Worm (Caenorhabditis elegans): ENCODE data around the gene Y25C1A.7.

The Y25C1A.7 gene

ce11 chrII:3100546-3100945 lies 29.7 kb upstream of the Y25C1A.7 start, which contains the start of gene srg-24:
srg-24 (minus strand) TSS chrII:3100646.
- TF ChIP-seq ham-2 (GFP tag; optimal IDR thresholded peaks at IDR 0.05) (no peak), ceh-43 (GFP tag; optimal IDR thresholded peaks at IDR 0.05) (no peak), nhr-2 (tag; optimal IDR thresholded peaks at IDR 0.05) (no peak), drap-1 (GFP tag; optimal IDR thresholded peaks at IDR 0.05) (no peak), nhr-237 (tag; optimal IDR thresholded peaks at IDR 0.05) (no peak), ceh-39 (tag; optimal IDR thresholded peaks at IDR 0.05) (no peak), lin-13 (tag; optimal IDR thresholded peaks at IDR 0.05) (no peak)

- no peak for TF ChIP-seq ces-1 (GFP tag; optimal IDR thresholded peaks at IDR 0.05)
- TF ChIP-seq nhr-76 (tag; optimal IDR thresholded peaks at IDR 0.05): no peak
- no peak for TF ChIP-seq drap-1 (GFP tag; optimal IDR thresholded peaks at IDR 0.05)
- no peak for TF ChIP-seq sem-2 (GFP tag; optimal IDR thresholded peaks at IDR 0.05)
- TF ChIP-seq nhr-237 (tag; optimal IDR thresholded peaks at IDR 0.05): no peak
- no peak for TF ChIP-seq blmp-1 (tag; optimal IDR thresholded peaks at IDR 0.05)
- TF ChIP-seq elt-1 (tag; optimal IDR thresholded peaks at IDR 0.05; ENCODE audit: borderline replicate concordance, insufficient read depth): no peak
- TF ChIP-seq tbx-8 (GFP tag; optimal IDR thresholded peaks at IDR 0.05): no peak
- no peak for TF ChIP-seq elt-3 (tag; optimal IDR thresholded peaks at IDR 0.05)
- no peak for TF ChIP-seq mls-2 (tag; optimal IDR thresholded peaks at IDR 0.05)
- no peak for TF ChIP-seq unc-39 (tag; optimal IDR thresholded peaks at IDR 0.05)
- TF ChIP-seq flh-1 (GFP tag; optimal IDR thresholded peaks at IDR 0.05): no peak
- TF ChIP-seq sptf-1 (tag; optimal IDR thresholded peaks at IDR 0.05): no peak
- no peak for TF ChIP-seq unc-62 (GFP tag; optimal IDR thresholded peaks at IDR 0.05)
- TF ChIP-seq ztf-11 (tag; optimal IDR thresholded peaks at IDR 0.05): no peak
- no peak for TF ChIP-seq M03D4.4 (tag; optimal IDR thresholded peaks at IDR 0.05)
- TF ChIP-seq bed-3 (GFP tag; optimal IDR thresholded peaks at IDR 0.05): no peak
- TF ChIP-seq lsy-2 (tag; optimal IDR thresholded peaks at IDR 0.05): no peak
- TF ChIP-seq unc-120 (tag; optimal IDR thresholded peaks at IDR 0.05; ENCODE audit: poor library complexity, severe bottlenecking): no peak
- no peak for TF ChIP-seq nhr-2 (tag; optimal IDR thresholded peaks at IDR 0.05)
Measured at ce11 chrII:3096857-3097256, 26.0 kb upstream of the Y25C1A.7 start, which contains the start of gene Y25C1A.14. Y25C1A.14 (minus strand) TSS chrII:3096957.

ce11 chrII:3096060-3096459 lies 25.2 kb upstream of the Y25C1A.7 start, which contains the start of gene srg-23:
srg-23 (minus strand) TSS chrII:3096160.
- no peak for TF ChIP-seq cnd-1 (tag; optimal IDR thresholded peaks at IDR 0.05)
- no peak for TF ChIP-seq ztf-11 (tag; optimal IDR thresholded peaks at IDR 0.05)
- no peak for TF ChIP-seq bed-3 (GFP tag; optimal IDR thresholded peaks at IDR 0.05)
- no peak for TF ChIP-seq snpc-4 (tag; optimal IDR thresholded peaks at IDR 0.05)
- no peak for TF ChIP-seq nhr-28 (tag; optimal IDR thresholded peaks at IDR 0.05)
- TF ChIP-seq nhr-12 (tag; optimal IDR thresholded peaks at IDR 0.05): no peak
- TF ChIP-seq unc-120 (tag; optimal IDR thresholded peaks at IDR 0.05; ENCODE audit: poor library complexity, severe bottlenecking): no peak
- TF ChIP-seq lin-32 (GFP tag; optimal IDR thresholded peaks at IDR 0.05): no peak
- TF ChIP-seq hlh-1 (tag; optimal IDR thresholded peaks at IDR 0.05): no peak
- TF ChIP-seq nhr-76 (tag; optimal IDR thresholded peaks at IDR 0.05): no peak
- no peak for TF ChIP-seq sem-2 (GFP tag; optimal IDR thresholded peaks at IDR 0.05)
- TF ChIP-seq nhr-237 (tag; optimal IDR thresholded peaks at IDR 0.05): no peak
- no peak for TF ChIP-seq ceh-39 (tag; optimal IDR thresholded peaks at IDR 0.05)
- no peak for TF ChIP-seq tbx-8 (GFP tag; optimal IDR thresholded peaks at IDR 0.05)
- no peak for TF ChIP-seq zip-8 (tag; optimal IDR thresholded peaks at IDR 0.05)
- no peak for TF ChIP-seq M03D4.4 (tag; optimal IDR thresholded peaks at IDR 0.05)
- no peak for TF ChIP-seq lsy-2 (tag; optimal IDR thresholded peaks at IDR 0.05)
- no peak for TF ChIP-seq elt-3 (tag; optimal IDR thresholded peaks at IDR 0.05)

ce11 chrII:3093352-3093751 lies 22.5 kb upstream of the Y25C1A.7 start, which contains the start of gene srg-22:
srg-22 (minus strand) TSS chrII:3093452.
- TF ChIP-seq elt-3 (tag; optimal IDR thresholded peaks at IDR 0.05) (no peak), zip-8 (tag; optimal IDR thresholded peaks at IDR 0.05) (no peak), unc-39 (tag; optimal IDR thresholded peaks at IDR 0.05) (no peak), bed-3 (GFP tag; optimal IDR thresholded peaks at IDR 0.05) (no peak), snpc-4 (tag; optimal IDR thresholded peaks at IDR 0.05) (no peak), sem-2 (GFP tag; optimal IDR thresholded peaks at IDR 0.05) (no peak), ceh-43 (GFP tag; optimal IDR thresholded peaks at IDR 0.05) (no peak), cnd-1 (tag; optimal IDR thresholded peaks at IDR 0.05) (no peak), tbx-8 (GFP tag; optimal IDR thresholded peaks at IDR 0.05) (no peak), ceh-39 (tag; optimal IDR thresholded peaks at IDR 0.05) (no peak), lin-32 (GFP tag; optimal IDR thresholded peaks at IDR 0.05) (no peak), blmp-1 (tag; optimal IDR thresholded peaks at IDR 0.05) (no peak), unc-62 (GFP tag; optimal IDR thresholded peaks at IDR 0.05) (no peak), lsy-2 (tag; optimal IDR thresholded peaks at IDR 0.05) (no peak), lin-13 (tag; optimal IDR thresholded peaks at IDR 0.05) (no peak), mep-1 (tag; optimal IDR thresholded peaks at IDR 0.05) (no peak)

Measured in whole organism, mixed stage, embryonic.